Fruit fly (Drosophila melanogaster) whole organism, embryonic: ENCODE results near the gene CG43759.
A peak's percentile ranks its signal among the peaks of the same experiment; 100 is the strongest.

Experiments
- BEAF-32 ChIP-seq: fragments of 200-800 bp; sonication (Bioruptor generic); optimal IDR thresholded peaks from 3 replicates; lab custom pipeline; 2017; ENCODE audit warnings: missing biosample characterization, missing genetic modification characterization, mild to moderate bottlenecking, moderate library complexity, missing genetic modification reagents
- CG11560 ChIP-seq: fragments of 200-800 bp; sonication (Bioruptor generic); IDR thresholded peaks from 3 replicates; pipeline ENCODE4 v1.3.6; 2022; ENCODE audit warnings: missing biosample characterization, missing genetic modification characterization
- CG14050 ChIP-seq: fragments of 200-800 bp; sonication (Bioruptor generic); IDR thresholded peaks from 3 replicates; pipeline ENCODE4 v1.3.6; 2022; ENCODE audit warnings: missing biosample characterization, missing genetic modification characterization
- Dp ChIP-seq: fragments of 200-800 bp; sonication (Bioruptor generic); optimal IDR thresholded peaks from 2 replicates; lab custom pipeline; 2018; ENCODE audit warnings: missing biosample characterization, mild to moderate bottlenecking, missing genetic modification characterization, moderate library complexity
- Opbp ChIP-seq: fragments of 200-800 bp; sonication (Bioruptor generic); IDR thresholded peaks from 3 replicates; pipeline ENCODE4 v1.3.6; 2022; ENCODE audit warnings: missing biosample characterization, missing genetic modification characterization; ENCODE audit not compliant: partially characterized antibody
- Optix ChIP-seq: fragments of 200-800 bp; sonication (Bioruptor generic); IDR thresholded peaks from 3 replicates; pipeline ENCODE4 v1.3.6; 2022; ENCODE audit warnings: missing biosample characterization, missing genetic modification characterization
- bcd ChIP-seq: fragments of 200-800 bp; sonication (Bioruptor generic); optimal IDR thresholded peaks from 2 replicates; lab custom pipeline; 2017; ENCODE audit warnings: missing biosample characterization, mild to moderate bottlenecking, missing genetic modification characterization
- corto ChIP-seq: fragments of 200-800 bp; sonication (Bioruptor generic); optimal IDR thresholded peaks from 2 replicates; lab custom pipeline; 2016; ENCODE audit warnings: missing biosample characterization, mild to moderate bottlenecking, missing genetic modification characterization, moderate library complexity
- gem ChIP-seq: fragments of 200-800 bp; sonication (Bioruptor generic); optimal IDR thresholded peaks from 2 replicates; lab custom pipeline; 2019; ENCODE audit warnings: missing biosample characterization, mild to moderate bottlenecking, missing genetic modification characterization, moderate library complexity
- nom ChIP-seq: fragments of 200-800 bp; sonication (Bioruptor generic); optimal IDR thresholded peaks from 2 replicates; lab custom pipeline; 2017; ENCODE audit warnings: missing biosample characterization, missing genetic modification characterization, mild to moderate bottlenecking, moderate library complexity, missing genetic modification reagents
- pros ChIP-seq: fragments of 200-800 bp; sonication (Bioruptor generic); optimal IDR thresholded peaks from 3 replicates; lab custom pipeline; 2019; ENCODE audit warnings: missing biosample characterization, mild to moderate bottlenecking, missing genetic modification characterization, moderate library complexity
- run ChIP-seq: fragments of 200-800 bp; sonication (Bioruptor generic); optimal IDR thresholded peaks from 3 replicates; lab custom pipeline; 2018; ENCODE audit warnings: missing biosample characterization, mild to moderate bottlenecking, missing genetic modification characterization
- wek ChIP-seq: fragments of 200-800 bp; sonication (Bioruptor generic); optimal IDR thresholded peaks from 3 replicates; lab custom pipeline; 2018; ENCODE audit warnings: missing biosample characterization, mild to moderate bottlenecking, missing genetic modification characterization, moderate library complexity

dm6 chrX:19008882-19009281 is 78.7 kb downstream of the CG43759 start:
- no peak for TF ChIP-seq corto
- no peak for TF ChIP-seq pros (GFP tag; lab: Kevin White, UChicago)
- peak; percentile 44; the same call in 2 of the 3 replicates for TF ChIP-seq Optix (GFP tag; lab: Robert Waterston, UW)
- TF ChIP-seq Opbp: no peak
- TF ChIP-seq Dp (GFP tag; lab: Kevin White, UChicago): no peak
- TF ChIP-seq CG11560 (tag; lab: Robert Waterston, UW): no peak
- TF ChIP-seq wek (GFP tag; lab: Kevin White, UChicago): no peak
- TF ChIP-seq BEAF-32 (GFP tag; lab: Kevin White, UChicago): peak; percentile 51
- peak; percentile 44; the same call in 1 of the 3 replicates for TF ChIP-seq CG14050 (GFP tag; lab: Robert Waterston, UW)
- no peak for TF ChIP-seq run (tag; lab: Kevin White, UChicago)
- TF ChIP-seq bcd (GFP tag; lab: Kevin White, UChicago): no peak
- TF ChIP-seq nom (GFP tag; lab: Kevin White, UChicago): no peak
- peak; percentile 67 for TF ChIP-seq gem (tag; lab: Kevin White, UChicago)
